Fruit fly (Drosophila melanogaster): ENCODE measurements around the gene CG10853.

DNA sequence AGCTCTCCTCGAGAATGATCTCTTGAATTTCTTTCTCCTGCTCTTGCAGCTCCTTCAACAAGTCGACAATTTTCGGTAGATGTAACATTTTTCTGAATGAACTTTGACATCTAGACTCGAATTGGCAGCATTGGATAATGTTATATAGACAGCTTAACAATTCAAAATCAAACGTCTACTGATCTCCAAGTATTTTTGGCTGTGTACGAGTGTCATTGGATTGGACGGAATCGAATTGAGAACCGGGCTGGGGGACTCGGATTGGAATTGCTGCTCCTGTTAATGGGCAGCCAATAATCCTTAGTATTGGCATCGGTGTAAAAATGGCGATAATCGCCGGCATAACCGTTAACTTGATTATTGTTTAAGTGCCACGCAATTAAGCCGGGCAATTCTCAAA is 1.5 kb downstream of the CG10853 start, which contains the start of gene CG14983:
- TF ChIP-seq Dll (optimal IDR thresholded peaks at IDR 0.05) (no peak), usp (GFP tag; optimal IDR thresholded peaks at IDR 0.05) (no peak)

All from whole organism.